Fruit fly (Drosophila melanogaster) whole organism: ENCODE measurements around the gene CG31635.

Experiments
- CG8478 ChIP-seq: fragments of >200 bp; optimal IDR thresholded peaks from 2 replicates; lab custom pipeline; 2018; ENCODE audit warnings: inconsistent platforms
- Dll ChIP-seq: fragments of >200 bp; optimal IDR thresholded peaks from 2 replicates; lab custom pipeline; 2017
- EcR ChIP-seq, 2 experiments: fragments of >200 bp; optimal IDR thresholded peaks; 2 replicates each; lab custom pipeline; 2017; ENCODE audit warnings: missing biosample characterization in 2 of 2, missing genetic modification characterization in 2 of 2, missing genetic modification reagents in 2 of 2
- pan ChIP-seq: fragments of >200 bp; optimal IDR thresholded peaks from 2 replicates; lab custom pipeline; 2017
- psq ChIP-seq: fragments of >200 bp; optimal IDR thresholded peaks from 2 replicates; lab custom pipeline; 2017
- usp ChIP-seq: fragments of >200 bp; optimal IDR thresholded peaks from 2 replicates; lab custom pipeline; 2017; ENCODE audit warnings: missing biosample characterization, missing genetic modification characterization, mixed read lengths

Gene CG31635

DNA sequence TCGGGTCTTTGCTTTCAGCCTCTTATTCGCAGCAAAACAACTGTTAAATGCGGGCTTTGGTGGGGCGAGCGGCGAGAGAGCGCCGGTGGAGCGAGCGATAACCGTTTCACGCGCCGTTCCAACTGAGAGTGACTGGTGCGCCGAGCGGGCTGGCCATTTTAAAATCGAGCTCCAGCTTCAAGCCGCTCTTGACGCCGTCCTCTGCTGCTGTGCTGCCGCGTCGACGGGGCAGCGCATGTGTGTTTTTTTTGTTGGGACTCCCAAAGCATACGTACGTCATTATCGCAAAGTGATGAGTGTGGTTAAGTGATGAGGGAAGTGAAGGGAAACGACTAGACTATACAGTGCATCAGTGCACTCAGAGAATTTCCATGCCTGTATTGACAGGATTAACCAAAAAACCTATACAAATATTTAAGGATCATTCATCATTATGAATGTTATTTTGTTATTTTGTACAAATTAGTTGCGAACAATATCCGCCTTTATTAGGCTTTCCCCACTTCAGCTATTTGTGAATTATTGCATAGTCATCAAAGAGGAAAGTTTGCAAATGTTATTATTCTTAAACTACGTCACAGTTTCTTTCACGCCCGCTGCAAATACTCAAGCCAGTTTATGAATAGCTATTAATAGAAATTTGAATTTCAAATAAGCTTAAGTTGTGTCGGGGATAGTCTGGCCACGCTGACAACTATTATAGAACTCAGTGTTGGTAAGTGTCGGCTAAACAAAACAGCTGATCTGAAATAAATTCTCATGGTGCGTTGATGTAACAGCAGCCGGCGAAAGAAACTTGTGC is 24.5 kb upstream of the CG31635 start, which contains the start of gene Spn27A:
TSS of gene Spn27A (minus strand) at position 137 of the 802 bp plus-strand sequence.
- TF ChIP-seq Dll = no peak
- no peak for TF ChIP-seq psq (lab: Kevin White, UChicago)
- no peak for TF ChIP-seq pan
- no peak for TF ChIP-seq usp (GFP tag; lab: Kevin White, UChicago)

dm6 chr2L:6671409-6671808 is 22.5 kb upstream of the CG31635 start:
- TF ChIP-seq EcR (GFP tag; optimal IDR thresholded peaks at IDR 0.05; lab: Kevin White, UChicago) (no peak), CG8478 (no peak), usp (GFP tag; lab: Kevin White, UChicago) (no peak), psq (lab: Kevin White, UChicago) (no peak), pan (no peak), Dll (no peak)

DNA sequence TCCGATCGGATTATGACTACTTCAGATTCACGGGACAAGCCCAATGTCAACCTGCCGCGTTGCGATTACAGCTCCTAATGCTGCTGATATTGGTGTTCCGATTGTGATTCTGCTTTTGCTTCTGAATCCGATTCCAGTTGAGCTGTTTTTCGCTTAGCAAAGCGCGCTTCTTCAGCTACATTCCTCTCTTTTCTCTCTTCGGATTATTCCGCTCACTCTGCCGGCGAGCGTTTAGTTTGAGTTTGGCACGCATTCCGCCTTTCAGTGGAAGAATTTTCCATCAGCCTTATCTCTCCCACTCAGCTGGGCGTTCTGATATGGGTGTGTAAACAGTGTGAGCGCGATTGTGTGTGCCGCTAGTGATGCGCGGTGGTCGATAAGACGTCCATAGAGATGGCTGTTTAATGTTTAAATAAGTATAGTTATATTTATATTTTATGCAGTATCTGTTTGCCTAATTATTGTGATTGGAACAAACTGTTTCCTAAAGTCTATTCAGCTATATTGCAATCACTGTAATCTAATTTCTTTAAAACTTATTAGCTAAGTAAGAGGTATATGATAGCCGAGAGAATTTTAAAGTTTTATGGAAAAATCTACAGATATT is 18.9 kb upstream of the CG31635 start, which contains the start of gene Galt:
TSS of gene Galt (minus strand) at position 315 of the 607 bp plus-strand sequence.
- TF ChIP-seq psq (lab: Kevin White, UChicago) (no peak), pan (no peak), CG8478 (no peak), usp (GFP tag; lab: Kevin White, UChicago) (no peak), Dll (no peak), EcR (GFP tag; optimal IDR thresholded peaks at IDR 0.05; lab: Kevin White, UChicago) (no peak)

dm6 chr2L:6663562-6664051 is 14.7 kb upstream of the CG31635 start, which contains the start of the genes CG13771, CG34310 and cup:
Gene CG13771, minus strand, starts transcription at chr2L:6663612.
Gene CG34310, plus strand, starts transcription at chr2L:6663664.
Gene cup, plus strand, starts transcription at chr2L:6663664.
- no peak for TF ChIP-seq pan
- no peak for TF ChIP-seq EcR (GFP tag; optimal IDR thresholded peaks at IDR 0.05; lab: Kevin White, UChicago)
- TF ChIP-seq Dll = no peak
- no peak for TF ChIP-seq CG8478

- TF ChIP-seq CG8478 (no peak), usp (GFP tag; lab: Kevin White, UChicago) (no peak), psq (lab: Kevin White, UChicago) (no peak), Dll (no peak), EcR (GFP tag; optimal IDR thresholded peaks at IDR 0.05; lab: Kevin White, UChicago) (no peak), pan (peak; percentile 54)
These were observed 9.2 kb upstream of the CG31635 start, which contains the start of the genes CG31636 and Ube4A for dm6 chr2L:6657969-6658748. Gene CG31636, minus strand, starts transcription at chr2L:6658152. Gene Ube4A, plus strand, starts transcription at chr2L:6658517.

DNA sequence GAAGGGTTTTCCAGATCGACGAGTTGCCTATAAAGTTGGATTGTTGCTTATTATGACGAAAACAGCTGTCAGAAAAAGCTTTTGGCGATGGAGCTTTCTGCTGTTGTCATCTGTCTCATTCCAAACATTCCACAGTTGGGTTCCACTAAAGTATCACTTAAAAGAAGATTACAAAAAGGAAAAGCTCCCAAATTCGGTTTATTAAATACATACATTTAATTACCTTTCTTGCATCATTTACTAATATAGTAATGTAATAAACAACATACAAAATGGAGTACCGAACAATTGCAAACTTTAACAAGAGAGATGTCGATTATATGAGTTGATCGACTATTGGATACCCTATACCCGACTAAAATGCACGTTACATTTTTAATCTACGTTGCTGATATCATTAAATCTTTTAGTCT is 7.4 kb upstream of the CG31635 start, which contains the start of gene CG31633:
TSS of gene CG31633 (minus strand) at position 58 of the 413 bp plus-strand sequence.
- TF ChIP-seq CG8478 (no peak), usp (GFP tag; lab: Kevin White, UChicago) (no peak)

dm6 chr2L:6648163-6648628 is 718 bp downstream of the CG31635 start:
- TF ChIP-seq usp (GFP tag; lab: Kevin White, UChicago) = no peak
- no peak for TF ChIP-seq EcR (GFP tag; optimal IDR thresholded peaks at IDR 0.05; lab: Kevin White, UChicago)
- no peak for TF ChIP-seq psq (lab: Kevin White, UChicago)
- TF ChIP-seq Dll = no peak
- TF ChIP-seq CG8478 = no peak
- no peak for TF ChIP-seq pan

- no peak for TF ChIP-seq Dll
- TF ChIP-seq pan = no peak
- TF ChIP-seq EcR (GFP tag; optimal IDR thresholded peaks at IDR 0.05; lab: Kevin White, UChicago) = no peak
- no peak for TF ChIP-seq psq (lab: Kevin White, UChicago)
- no peak for TF ChIP-seq CG8478
- no peak for TF ChIP-seq usp (GFP tag; lab: Kevin White, UChicago)
These were observed 1.7 kb downstream of the CG31635 start for dm6 chr2L:6647103-6647711.

- TF ChIP-seq usp (GFP tag; lab: Kevin White, UChicago) (no peak), Dll (no peak), pan (no peak), psq (lab: Kevin White, UChicago) (no peak), CG8478 (no peak), EcR (GFP tag; optimal IDR thresholded peaks at IDR 0.05; lab: Kevin White, UChicago) (no peak)
These were observed 4.4 kb downstream of the CG31635 start for dm6 chr2L:6644421-6645059.

dm6 chr2L:6643218-6643756 is 5.6 kb downstream of the CG31635 start:
- TF ChIP-seq pan (no peak), EcR (GFP tag; optimal IDR thresholded peaks at IDR 0.05; lab: Kevin White, UChicago) (no peak), Dll (no peak), usp (GFP tag; lab: Kevin White, UChicago) (no peak), CG8478 (no peak), psq (lab: Kevin White, UChicago) (no peak)

DNA sequence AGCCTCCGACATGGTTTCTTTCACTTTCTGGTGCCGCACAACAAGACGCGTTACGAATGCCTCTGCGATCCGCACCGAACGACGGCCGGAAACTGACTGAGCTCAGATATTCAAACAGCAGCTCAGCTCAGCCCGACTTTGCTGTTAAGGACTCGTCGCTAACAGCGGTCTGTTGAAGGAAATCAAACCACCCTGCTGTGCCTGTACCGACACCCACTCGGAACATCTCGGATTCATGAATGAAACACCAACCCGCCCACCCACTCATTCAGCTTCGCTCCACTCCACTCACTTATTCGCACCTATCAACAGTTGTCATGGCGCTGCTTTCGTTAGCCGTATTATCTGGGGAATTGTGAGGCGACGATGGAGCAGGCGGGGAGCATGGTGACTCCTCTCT is 16.6 kb downstream of the CG31635 start, which contains the start of gene Oatp26F:
TSS of gene Oatp26F (minus strand) at position 101 of the 400 bp plus-strand sequence.
- TF ChIP-seq psq (lab: Kevin White, UChicago) = no peak
- TF ChIP-seq usp (GFP tag; lab: Kevin White, UChicago) = no peak
- TF ChIP-seq EcR (GFP tag; optimal IDR thresholded peaks at IDR 0.05; lab: Kevin White, UChicago) = no peak
